Fruit fly (Drosophila melanogaster): Measurements from ENCODE around the gene CG32457.

DNA sequence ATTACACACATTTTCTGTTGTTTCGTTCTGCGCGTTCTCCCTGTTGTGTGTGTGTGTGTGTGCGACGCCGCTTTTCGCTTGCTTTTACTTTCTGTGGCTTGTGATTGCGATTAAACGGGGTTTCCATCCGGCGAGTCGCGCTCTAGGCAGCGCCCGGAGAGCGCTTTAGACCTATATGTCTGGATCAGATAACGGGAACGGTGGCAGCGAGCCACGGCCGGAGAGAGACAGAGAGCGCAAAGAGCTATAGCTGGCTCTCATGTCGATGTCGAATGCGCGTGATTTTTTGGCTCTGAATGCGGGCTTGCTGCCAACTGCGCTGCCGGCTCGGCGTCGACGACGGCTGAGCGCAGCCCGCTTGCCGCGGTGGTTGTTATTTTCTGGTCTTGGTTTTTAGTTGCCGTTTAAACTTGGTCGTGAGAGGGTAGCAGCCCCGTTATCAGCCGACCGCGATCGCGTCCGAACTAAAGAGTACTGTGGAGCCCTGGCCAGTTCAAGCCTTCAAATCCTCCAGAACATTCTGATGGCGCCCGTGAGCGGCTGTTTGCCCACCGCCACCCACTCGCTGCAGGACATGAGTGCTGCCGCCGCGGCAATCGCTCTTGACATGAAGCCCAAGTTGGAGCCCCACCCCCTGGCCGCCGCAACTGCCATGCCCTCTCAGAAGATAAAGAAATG lies 42.0 kb upstream of the CG32457 start, which contains the start of gene Mes2:
- TF ChIP-seq zfh2 (GFP tag; optimal IDR thresholded peaks at IDR 0.05) (no peak), Gsc (GFP tag; IDR thresholded peaks at IDR 0.05) (no peak), CG8765 (GFP tag; IDR thresholded peaks at IDR 0.05) (no peak), H2.0 (GFP tag; IDR thresholded peaks at IDR 0.05) (no peak), CG17186 (GFP tag; optimal IDR thresholded peaks at IDR 0.05) (no peak), CG17612 (GFP tag; IDR thresholded peaks at IDR 0.05) (no peak), Rfx (GFP tag; IDR thresholded peaks at IDR 0.05) (no peak), CG6254 (GFP tag; optimal IDR thresholded peaks at IDR 0.05) (peak; percentile 24), CG12299 (tag; optimal IDR thresholded peaks at IDR 0.05) (no peak), CG10462 (GFP tag; optimal IDR thresholded peaks at IDR 0.05) (peak; percentile 20), CG4282 (GFP tag; optimal IDR thresholded peaks at IDR 0.05) (no peak), CG18262 (tag; optimal IDR thresholded peaks at IDR 0.05) (no peak), bab2 (GFP tag; optimal IDR thresholded peaks at IDR 0.05) (no peak)
